Worm (Caenorhabditis elegans) whole organism, early embryonic: ENCODE results near the gene fbxb-52.
"Not testable (repeated sequence)": the region's sequence is repeated elsewhere in the genome, so short reads cannot be mapped to it uniquely, and the experiment has no call there.

ENCODE experiments used
- B0310.2 ChIP-seq: sonication (generic microtip); optimal IDR thresholded peaks from 2 replicates; lab custom pipeline; 2016; ENCODE audit warnings: mild to moderate bottlenecking, missing genetic modification characterization, missing compliant biosample characterization
- F13C5.2 ChIP-seq: sonication (generic microtip); optimal IDR thresholded peaks from 2 replicates; lab custom pipeline; 2017; ENCODE audit warnings: mild to moderate bottlenecking, missing genetic modification characterization, inconsistent platforms, missing compliant biosample characterization
- aly-1 ChIP-seq: sonication (generic microtip); optimal IDR thresholded peaks from 2 replicates; lab custom pipeline; 2016; ENCODE audit warnings: missing genetic modification characterization, missing compliant biosample characterization
- ama-1 ChIP-seq: fragments of 150-350 bp; optimal IDR thresholded peaks from 2 replicates; lab custom pipeline; 2014
- ceh-13 ChIP-seq: fragments of 200-800 bp; sonication (Bioruptor generic); optimal IDR thresholded peaks from 2 replicates; lab custom pipeline; 2018; ENCODE audit warnings: mild to moderate bottlenecking, missing genetic modification characterization, missing compliant biosample characterization
- ceh-36 ChIP-seq: sonication (generic microtip); optimal IDR thresholded peaks from 2 replicates; lab custom pipeline; 2016; ENCODE audit warnings: missing genetic modification characterization, inconsistent platforms, missing compliant biosample characterization
- ets-7 ChIP-seq: sonication (generic microtip); optimal IDR thresholded peaks from 2 replicates; lab custom pipeline; 2016; ENCODE audit warnings: missing genotype, missing genetic modification characterization, missing compliant biosample characterization
- flt-1 ChIP-seq: fragments of 200-800 bp; sonication (Bioruptor generic); IDR thresholded peaks from 2 replicates; pipeline ENCODE4 v1.3.6; 2022; ENCODE audit warnings: missing genetic modification characterization, missing compliant biosample characterization
- hmbx-1 ChIP-seq: sonication (generic microtip); optimal IDR thresholded peaks from 2 replicates; lab custom pipeline; 2016; ENCODE audit warnings: mild to moderate bottlenecking, missing genetic modification characterization, missing compliant biosample characterization
- hmg-4 ChIP-seq: fragments of 200-800 bp; sonication (Bioruptor generic); optimal IDR thresholded peaks from 2 replicates; lab custom pipeline; 2018; ENCODE audit warnings: mild to moderate bottlenecking, missing genetic modification characterization, missing compliant biosample characterization
- hnd-1 ChIP-seq: sonication (generic microtip); optimal IDR thresholded peaks from 2 replicates; lab custom pipeline; 2016; ENCODE audit warnings: missing genetic modification characterization, missing compliant biosample characterization
- pes-1 ChIP-seq: fragments of 200-800 bp; sonication (Bioruptor generic); IDR thresholded peaks from 2 replicates; pipeline ENCODE4 v1.3.6; 2022; ENCODE audit warnings: missing genetic modification reagents, missing genetic modification characterization, missing compliant biosample characterization
- scrt-1 ChIP-seq: fragments of 200-800 bp; sonication (Bioruptor generic); IDR thresholded peaks from 2 replicates; pipeline ENCODE4 v1.3.6; 2022; ENCODE audit warnings: missing genetic modification characterization, missing compliant biosample characterization
- sea-1 ChIP-seq: fragments of 200-800 bp; sonication (Bioruptor generic); conservative IDR thresholded peaks from 2 replicates; pipeline ENCODE4 v1.3.6; 2022; ENCODE audit warnings: missing genetic modification characterization, missing compliant biosample characterization
- tbx-11 ChIP-seq: fragments of 200-800 bp; sonication (Bioruptor generic); IDR thresholded peaks from 2 replicates; pipeline ENCODE4 v1.3.6; 2022; ENCODE audit warnings: missing genetic modification characterization, missing compliant biosample characterization
- tbx-37 ChIP-seq: fragments of 200-800 bp; sonication (Bioruptor generic); conservative IDR thresholded peaks from 2 replicates; pipeline ENCODE4 v1.3.6; 2022; ENCODE audit warnings: missing genetic modification reagents, missing genetic modification characterization, missing compliant biosample characterization
- tra-4 ChIP-seq: sonication (generic microtip); optimal IDR thresholded peaks from 2 replicates; lab custom pipeline; 2017; ENCODE audit warnings: missing genetic modification characterization, missing compliant biosample characterization

fbxb-52 gene

ce11 chrII:1576772-1577171 lies 26.4 kb upstream of the fbxb-52 start:
- TF ChIP-seq ceh-36 (no peak), hmg-4 (GFP tag; lab: Kevin White, UChicago) (no peak), tbx-37 (GFP tag; lab: Robert Waterston, UW) (no peak), ama-1 (lab: Kevin White, UChicago) (no peak), ceh-13 (GFP tag; lab: Kevin White, UChicago) (no peak), hnd-1 (tag; lab: Kevin White, UChicago) (no peak), sea-1 (GFP tag; lab: Robert Waterston, UW) (no peak)

ce11 chrII:1576030-1576429 lies 25.6 kb upstream of the fbxb-52 start, which contains the start of gene K05F6.10:
Gene K05F6.10, minus strand, starts transcription at chrII:1576130.
- no peak for TF ChIP-seq scrt-1
- no peak for TF ChIP-seq hnd-1 (tag; lab: Kevin White, UChicago)
- TF ChIP-seq ama-1 (lab: Kevin White, UChicago), result no peak
- no peak for TF ChIP-seq B0310.2 (tag; lab: Kevin White, UChicago)
- TF ChIP-seq tbx-11 (GFP tag; lab: Robert Waterston, UW), result no peak
- TF ChIP-seq F13C5.2 (tag; lab: Kevin White, UChicago), result no peak
- TF ChIP-seq ceh-13 (GFP tag; lab: Kevin White, UChicago), result no peak
- no peak for TF ChIP-seq flt-1
- TF ChIP-seq pes-1 (GFP tag; lab: Robert Waterston, UW), result no peak
- no peak for TF ChIP-seq ets-7 (tag; lab: Kevin White, UChicago)
- no peak for TF ChIP-seq tra-4
- TF ChIP-seq hmbx-1 (tag; lab: Kevin White, UChicago), result no peak
- TF ChIP-seq sea-1 (GFP tag; lab: Robert Waterston, UW), result no peak
- TF ChIP-seq hmg-4 (GFP tag; lab: Kevin White, UChicago), result no peak
- no peak for TF ChIP-seq aly-1

- no peak for TF ChIP-seq F13C5.2 (tag; lab: Kevin White, UChicago)
- no peak for TF ChIP-seq tbx-37 (GFP tag; lab: Robert Waterston, UW)
- no peak for TF ChIP-seq pes-1 (GFP tag; lab: Robert Waterston, UW)
- TF ChIP-seq hmg-4 (GFP tag; lab: Kevin White, UChicago), result no peak
- TF ChIP-seq sea-1 (GFP tag; lab: Robert Waterston, UW), result no peak
These were observed 20.6 kb upstream of the fbxb-52 start, which contains the start of gene fbxb-46 for ce11 chrII:1571032-1571431. Gene fbxb-46, minus strand, starts transcription at chrII:1571132.

ce11 chrII:1568214-1568613 lies 17.8 kb upstream of the fbxb-52 start, which contains the start of gene fbxb-49:
Gene fbxb-49, plus strand, starts transcription at chrII:1568514.
- no peak for TF ChIP-seq ama-1 (lab: Kevin White, UChicago)

- no peak for TF ChIP-seq ama-1 (lab: Kevin White, UChicago)
- TF ChIP-seq B0310.2 (tag; lab: Kevin White, UChicago), result no peak
- TF ChIP-seq ets-7 (tag; lab: Kevin White, UChicago), result no peak
- TF ChIP-seq ceh-13 (GFP tag; lab: Kevin White, UChicago), result no peak
- no peak for TF ChIP-seq F13C5.2 (tag; lab: Kevin White, UChicago)
- TF ChIP-seq ceh-36, result no peak
- TF ChIP-seq tbx-37 (GFP tag; lab: Robert Waterston, UW), result no peak
- no peak for TF ChIP-seq hmbx-1 (tag; lab: Kevin White, UChicago)
- TF ChIP-seq scrt-1, result no peak
- TF ChIP-seq hnd-1 (tag; lab: Kevin White, UChicago), result no peak
- no peak for TF ChIP-seq hmg-4 (GFP tag; lab: Kevin White, UChicago)
- TF ChIP-seq aly-1, result no peak
- TF ChIP-seq tbx-11 (GFP tag; lab: Robert Waterston, UW), result no peak
- TF ChIP-seq pes-1 (GFP tag; lab: Robert Waterston, UW), result no peak
- TF ChIP-seq sea-1 (GFP tag; lab: Robert Waterston, UW), result no peak
These were observed 17.2 kb upstream of the fbxb-52 start, which contains the start of gene K05F6.8 for ce11 chrII:1567646-1568045. Gene K05F6.8, minus strand, starts transcription at chrII:1567746.

ce11 chrII:1561863-1562262 lies 11.5 kb upstream of the fbxb-52 start, which contains the start of gene K05F6.14:
Gene K05F6.14, plus strand, starts transcription at chrII:1562163.
- TF ChIP-seq hmg-4 (GFP tag; lab: Kevin White, UChicago) (no peak), scrt-1 (no peak), ets-7 (tag; lab: Kevin White, UChicago) (no peak), tbx-11 (GFP tag; lab: Robert Waterston, UW) (no peak), ceh-13 (GFP tag; lab: Kevin White, UChicago) (no peak), tbx-37 (GFP tag; lab: Robert Waterston, UW) (no peak)

- TF ChIP-seq sea-1 (GFP tag; lab: Robert Waterston, UW) (no peak), ceh-13 (GFP tag; lab: Kevin White, UChicago) (no peak), B0310.2 (tag; lab: Kevin White, UChicago) (no peak), ets-7 (tag; lab: Kevin White, UChicago) (no peak), F13C5.2 (tag; lab: Kevin White, UChicago) (no peak), hmbx-1 (tag; lab: Kevin White, UChicago) (no peak), tbx-11 (GFP tag; lab: Robert Waterston, UW) (no peak)
These were observed 10.4 kb upstream of the fbxb-52 start for ce11 chrII:1560839-1561238.

ce11 chrII:1556217-1556616 lies 5.8 kb upstream of the fbxb-52 start, which contains the start of the genes fbxb-54 and fbxb-50:
Gene fbxb-54, minus strand, starts transcription at chrII:1556317.
Gene fbxb-50, plus strand, starts transcription at chrII:1556443.
- not testable (repeated sequence) for TF ChIP-seq tra-4; B0310.2 (tag; lab: Kevin White, UChicago); aly-1
